Fruit fly (Drosophila melanogaster) whole organism, embryonic: Measurements from ENCODE around the gene Ser12.

ENCODE experiments used
- Antp ChIP-seq: fragments of 200-800 bp; sonication (Bioruptor generic); optimal IDR thresholded peaks from 3 replicates; lab custom pipeline; 2016; ENCODE audit warnings: missing biosample characterization, missing genetic modification characterization
- B-H1 ChIP-seq: fragments of 200-800 bp; sonication (Bioruptor generic); IDR thresholded peaks from 3 replicates; pipeline ENCODE4 v1.3.6; 2022; ENCODE audit warnings: missing biosample characterization, missing genetic modification characterization
- Bgb ChIP-seq: fragments of 200-800 bp; sonication (Bioruptor generic); IDR thresholded peaks from 2 replicates; pipeline ENCODE4 v1.3.6; 2022; ENCODE audit warnings: missing biosample characterization, missing genetic modification characterization; ENCODE audit not compliant: partially characterized antibody
- Bteb2 ChIP-seq: fragments of 200-800 bp; sonication (Bioruptor generic); optimal IDR thresholded peaks from 2 replicates; lab custom pipeline; 2016; ENCODE audit warnings: missing biosample characterization, missing genetic modification characterization
- CG10321 ChIP-seq: fragments of 200-800 bp; sonication (Bioruptor generic); IDR thresholded peaks from 2 replicates; pipeline ENCODE4 v1.3.6; 2022; ENCODE audit warnings: missing biosample characterization, missing genetic modification characterization
- CG11093 ChIP-seq: fragments of 200-800 bp; sonication (Bioruptor generic); IDR thresholded peaks from 3 replicates; pipeline ENCODE4 v1.3.6; 2022; ENCODE audit warnings: missing biosample characterization, missing genetic modification characterization
- CG12299 ChIP-seq: fragments of 200-800 bp; sonication (Bioruptor generic); optimal IDR thresholded peaks from 2 replicates; lab custom pipeline; 2018; ENCODE audit warnings: missing biosample characterization, mild to moderate bottlenecking, missing genetic modification characterization
- CG13123 ChIP-seq: fragments of 200-800 bp; sonication (Bioruptor generic); optimal IDR thresholded peaks from 2 replicates; lab custom pipeline; 2016; ENCODE audit warnings: missing biosample characterization, missing genetic modification characterization
- CG13624 ChIP-seq: fragments of 200-800 bp; sonication (Bioruptor generic); optimal IDR thresholded peaks from 2 replicates; lab custom pipeline; 2016; ENCODE audit warnings: missing biosample characterization, missing genetic modification characterization
- CG14050 ChIP-seq: fragments of 200-800 bp; sonication (Bioruptor generic); IDR thresholded peaks from 3 replicates; pipeline ENCODE4 v1.3.6; 2022; ENCODE audit warnings: missing biosample characterization, missing genetic modification characterization
- CG15696 ChIP-seq: fragments of 200-800 bp; sonication (Bioruptor generic); optimal IDR thresholded peaks from 2 replicates; lab custom pipeline; 2019; ENCODE audit warnings: missing biosample characterization, mild to moderate bottlenecking, missing genetic modification characterization, moderate library complexity
- CG16815 ChIP-seq: fragments of 200-800 bp; sonication (Bioruptor generic); optimal IDR thresholded peaks from 3 replicates; lab custom pipeline; 2017; ENCODE audit warnings: missing biosample characterization, mild to moderate bottlenecking, missing genetic modification characterization
- CG30403 ChIP-seq: fragments of 200-800 bp; sonication (Bioruptor generic); optimal IDR thresholded peaks from 3 replicates; lab custom pipeline; 2016; ENCODE audit warnings: missing biosample characterization, missing genetic modification characterization
- CG32532 ChIP-seq: fragments of 200-800 bp; sonication (Bioruptor generic); IDR thresholded peaks from 2 replicates; pipeline ENCODE4 v1.3.6; 2022; ENCODE audit warnings: missing biosample characterization, missing genetic modification characterization
- CG4360 ChIP-seq: fragments of 200-800 bp; sonication (Bioruptor generic); IDR thresholded peaks from 2 replicates; pipeline ENCODE4 v1.3.6; 2022; ENCODE audit warnings: missing biosample characterization, missing genetic modification characterization
- CG4404 ChIP-seq: fragments of 200-800 bp; sonication (Bioruptor generic); IDR thresholded peaks from 2 replicates; pipeline ENCODE4 v1.3.6; 2022; ENCODE audit warnings: missing biosample characterization, missing genetic modification characterization
- CG4730 ChIP-seq: fragments of 200-800 bp; sonication (Bioruptor generic); IDR thresholded peaks from 2 replicates; pipeline ENCODE4 v1.3.6; 2022; ENCODE audit warnings: missing biosample characterization, missing genetic modification characterization
- CG6175 ChIP-seq: fragments of 200-800 bp; sonication (Bioruptor generic); IDR thresholded peaks from 3 replicates; pipeline ENCODE4 v1.3.6; 2022; ENCODE audit warnings: missing biosample characterization, missing genetic modification characterization
- CG7556 ChIP-seq: fragments of 200-800 bp; sonication (Bioruptor generic); optimal IDR thresholded peaks from 2 replicates; lab custom pipeline; 2017; ENCODE audit warnings: missing biosample characterization, mild to moderate bottlenecking, missing genetic modification characterization
- CG9609 ChIP-seq: fragments of 200-800 bp; sonication (Bioruptor generic); optimal IDR thresholded peaks from 3 replicates; lab custom pipeline; 2016; ENCODE audit warnings: missing biosample characterization, missing genetic modification characterization
- CG9727 ChIP-seq: fragments of 200-800 bp; sonication (Bioruptor generic); optimal IDR thresholded peaks from 3 replicates; lab custom pipeline; 2017; ENCODE audit warnings: missing biosample characterization, mild to moderate bottlenecking, missing genetic modification characterization
- Dip3 ChIP-seq: fragments of 200-800 bp; sonication (Bioruptor generic); optimal IDR thresholded peaks from 3 replicates; lab custom pipeline; 2016; ENCODE audit warnings: missing biosample characterization, missing genetic modification characterization
- Doc2 ChIP-seq: fragments of 200-800 bp; sonication (Bioruptor generic); IDR thresholded peaks from 2 replicates; pipeline ENCODE4 v1.3.6; 2022; ENCODE audit warnings: missing biosample characterization, missing genetic modification characterization
- Dref ChIP-seq: fragments of 200-800 bp; sonication (Bioruptor generic); IDR thresholded peaks from 2 replicates; pipeline ENCODE4 v1.3.6; 2022; ENCODE audit warnings: missing biosample characterization, missing genetic modification characterization
- Lpt ChIP-seq: fragments of >200 bp; optimal IDR thresholded peaks from 2 replicates; lab custom pipeline; 2018; ENCODE audit warnings: missing biosample characterization, missing genetic modification characterization
- MESR4 ChIP-seq: fragments of 200-800 bp; sonication (Bioruptor generic); optimal IDR thresholded peaks from 2 replicates; lab custom pipeline; 2018; ENCODE audit warnings: missing biosample characterization, mild to moderate bottlenecking, missing genetic modification characterization, moderate library complexity
- Max ChIP-seq: fragments of 200-800 bp; sonication (Bioruptor generic); optimal IDR thresholded peaks from 2 replicates; lab custom pipeline; 2016; ENCODE audit warnings: missing biosample characterization, mild to moderate bottlenecking, missing genetic modification characterization
- NC2β ChIP-seq: fragments of 200-800 bp; sonication (Bioruptor generic); optimal IDR thresholded peaks from 2 replicates; lab custom pipeline; 2016; ENCODE audit warnings: missing biosample characterization, missing genetic modification characterization
- Neu2 ChIP-seq: fragments of 200-800 bp; sonication (Bioruptor generic); optimal IDR thresholded peaks from 3 replicates; lab custom pipeline; 2016; ENCODE audit warnings: missing biosample characterization, missing genetic modification characterization, borderline replicate concordance
- Oaz ChIP-seq: fragments of 200-800 bp; sonication (Bioruptor generic); IDR thresholded peaks from 2 replicates; pipeline ENCODE4 v1.3.6; 2022; ENCODE audit warnings: missing biosample characterization, missing genetic modification characterization
- Pdp1 ChIP-seq, 2 experiments: fragments of 200-800 bp; sonication (Bioruptor generic); optimal IDR thresholded peaks; 3 replicates each; lab custom pipeline; 2016; ENCODE audit warnings: missing biosample characterization in 2 of 2, missing genetic modification characterization in 2 of 2, mild to moderate bottlenecking in 1 of 2, moderate library complexity in 1 of 2
- Rfx ChIP-seq: fragments of 200-800 bp; sonication (Bioruptor generic); IDR thresholded peaks from 2 replicates; pipeline ENCODE4 v1.3.6; 2022; ENCODE audit warnings: missing biosample characterization, missing genetic modification characterization
- ap ChIP-seq: fragments of 200-800 bp; sonication (Bioruptor generic); IDR thresholded peaks from 2 replicates; pipeline ENCODE4 v1.3.6; 2022; ENCODE audit warnings: missing biosample characterization, missing genetic modification characterization
- cas ChIP-seq: fragments of 200-800 bp; sonication (Bioruptor generic); IDR thresholded peaks from 2 replicates; pipeline ENCODE4 v1.3.6; 2022; ENCODE audit warnings: missing biosample characterization, missing genetic modification characterization
- cato ChIP-seq: fragments of 200-800 bp; sonication (Bioruptor generic); optimal IDR thresholded peaks from 2 replicates; lab custom pipeline; 2016; ENCODE audit warnings: missing biosample characterization, missing genetic modification characterization, borderline replicate concordance
- chif ChIP-seq, 2 experiments: fragments of 200-800 bp; sonication (Bioruptor generic); optimal IDR thresholded peaks; 3 replicates each; lab custom pipeline; 2016; ENCODE audit warnings: missing biosample characterization in 2 of 2, missing genetic modification characterization in 2 of 2
- dan ChIP-seq: fragments of 200-800 bp; sonication (Bioruptor generic); IDR thresholded peaks from 2 replicates; pipeline ENCODE4 v1.3.6; 2022; ENCODE audit warnings: missing biosample characterization, missing genetic modification characterization
- dpn ChIP-seq, 2 experiments: fragments of 200-800 bp; sonication (Bioruptor generic); optimal IDR thresholded peaks; 3 replicates each; lab custom pipeline; 2016; ENCODE audit warnings: missing biosample characterization in 2 of 2, missing genetic modification characterization in 2 of 2
- fd3F ChIP-seq: fragments of 200-800 bp; sonication (Bioruptor generic); optimal IDR thresholded peaks from 2 replicates; lab custom pipeline; 2018; ENCODE audit warnings: missing biosample characterization, mild to moderate bottlenecking, missing genetic modification characterization, moderate library complexity
- gcm ChIP-seq: fragments of 200-800 bp; sonication (Bioruptor generic); optimal IDR thresholded peaks from 2 replicates; lab custom pipeline; 2019; ENCODE audit warnings: missing biosample characterization, mild to moderate bottlenecking, missing genetic modification characterization, moderate library complexity
- gt ChIP-seq: fragments of 200-800 bp; sonication (Bioruptor generic); IDR thresholded peaks from 2 replicates; pipeline ENCODE4 v1.3.6; 2022; ENCODE audit warnings: missing biosample characterization, missing genetic modification characterization
- h ChIP-seq: fragments of >200 bp; optimal IDR thresholded peaks from 2 replicates; lab custom pipeline; 2017
- luna ChIP-seq: fragments of 200-800 bp; sonication (Bioruptor generic); optimal IDR thresholded peaks from 2 replicates; lab custom pipeline; 2016; ENCODE audit warnings: missing biosample characterization, missing genetic modification characterization
- nau ChIP-seq: fragments of 200-800 bp; sonication (Bioruptor generic); optimal IDR thresholded peaks from 3 replicates; lab custom pipeline; 2017; ENCODE audit warnings: missing biosample characterization, mild to moderate bottlenecking, missing genetic modification characterization, missing genetic modification reagents
- oc ChIP-seq: fragments of 200-800 bp; sonication (Bioruptor generic); optimal IDR thresholded peaks from 2 replicates; lab custom pipeline; 2018; ENCODE audit warnings: missing biosample characterization, mild to moderate bottlenecking, missing genetic modification characterization, moderate library complexity
- onecut ChIP-seq: fragments of 200-800 bp; sonication (Bioruptor generic); IDR thresholded peaks from 2 replicates; pipeline ENCODE4 v1.3.6; 2022; ENCODE audit warnings: missing biosample characterization, missing genetic modification characterization
- org-1 ChIP-seq: fragments of 200-800 bp; sonication (Bioruptor generic); optimal IDR thresholded peaks from 2 replicates; lab custom pipeline; 2017; ENCODE audit warnings: missing biosample characterization, missing genetic modification characterization
- peb ChIP-seq: fragments of 200-800 bp; sonication (Bioruptor generic); IDR thresholded peaks from 2 replicates; pipeline ENCODE4 v1.3.6; 2022; ENCODE audit warnings: missing biosample characterization, missing genetic modification characterization
- phol ChIP-seq: fragments of 200-800 bp; sonication (Bioruptor generic); optimal IDR thresholded peaks from 3 replicates; lab custom pipeline; 2018; ENCODE audit warnings: missing biosample characterization, mild to moderate bottlenecking, missing genetic modification characterization, moderate library complexity
- pita ChIP-seq: fragments of 200-800 bp; sonication (Bioruptor generic); optimal IDR thresholded peaks from 2 replicates; lab custom pipeline; 2017; ENCODE audit warnings: missing biosample characterization, mild to moderate bottlenecking, missing genetic modification characterization
- scrt ChIP-seq: fragments of 200-800 bp; sonication (Bioruptor generic); optimal IDR thresholded peaks from 2 replicates; lab custom pipeline; 2018; ENCODE audit warnings: missing biosample characterization, mild to moderate bottlenecking, missing genetic modification characterization, moderate library complexity
- sisA ChIP-seq: fragments of 200-800 bp; sonication (Bioruptor generic); IDR thresholded peaks from 2 replicates; pipeline ENCODE4 v1.3.6; 2022; ENCODE audit warnings: missing biosample characterization, missing genetic modification characterization
- tin ChIP-seq: fragments of 200-800 bp; sonication (Bioruptor generic); optimal IDR thresholded peaks from 3 replicates; lab custom pipeline; 2016; ENCODE audit warnings: missing biosample characterization, missing genetic modification characterization
- wor ChIP-seq: fragments of 200-800 bp; sonication (Bioruptor generic); IDR thresholded peaks from 2 replicates; pipeline ENCODE4 v1.3.6; 2022; ENCODE audit warnings: missing biosample characterization, missing genetic modification characterization

Gene Ser12

DNA sequence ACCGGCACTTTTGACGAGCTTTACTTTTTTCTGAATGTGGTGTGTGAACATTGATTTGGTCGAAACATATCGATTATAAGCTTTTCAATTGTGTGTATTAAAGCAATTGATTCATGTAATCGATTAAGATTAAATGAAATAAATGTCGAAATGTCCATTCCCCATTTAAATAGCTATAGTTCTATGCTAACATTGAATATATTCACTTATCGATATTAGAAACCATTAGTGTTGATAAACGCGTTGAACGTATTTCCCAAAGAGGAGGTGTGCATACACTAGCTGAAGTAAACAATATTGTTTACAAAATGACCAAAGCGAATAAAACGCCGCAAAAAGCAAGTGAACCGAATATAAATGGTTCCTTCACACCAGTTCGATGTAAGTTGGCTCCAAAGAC, 37.1 kb downstream of the Ser12 start, which contains the start of the genes Uch and CG34174 (continued):
- TF ChIP-seq CG15696 (tag; lab: Kevin White, UChicago) = peak; percentile 1
- no peak for TF ChIP-seq pita (GFP tag; lab: Kevin White, UChicago)
- peak; percentile 68 for TF ChIP-seq Bgb (GFP tag; lab: Robert Waterston, UW)
- no peak for TF ChIP-seq gcm (GFP tag; lab: Kevin White, UChicago)
- TF ChIP-seq ap (GFP tag; lab: Robert Waterston, UW) = no peak
- no peak for TF ChIP-seq dan (GFP tag; lab: Robert Waterston, UW)
- TF ChIP-seq CG4404 = no peak
- no peak for TF ChIP-seq org-1 (GFP tag; lab: Kevin White, UChicago)
- no peak for TF ChIP-seq CG6175
- no peak for TF ChIP-seq CG7556 (GFP tag; lab: Kevin White, UChicago)
- TF ChIP-seq luna (GFP tag; lab: Kevin White, UChicago) = no peak
- TF ChIP-seq Neu2 (GFP tag; lab: Kevin White, UChicago) = no peak
- TF ChIP-seq Doc2 (GFP tag; lab: Robert Waterston, UW) = no peak
- TF ChIP-seq cas (GFP tag; lab: Robert Waterston, UW) = no peak
- peak; percentile 60 for TF ChIP-seq Dref
- TF ChIP-seq CG9727 (GFP tag; lab: Kevin White, UChicago) = peak; percentile 12
- TF ChIP-seq wor (GFP tag; lab: Robert Waterston, UW) = no peak
- TF ChIP-seq CG4360 (GFP tag; lab: Robert Waterston, UW) = no peak
- no peak for TF ChIP-seq Oaz (GFP tag; lab: Robert Waterston, UW)
- TF ChIP-seq nau = no peak
- TF ChIP-seq MESR4 (GFP tag; lab: Kevin White, UChicago) = no peak
- TF ChIP-seq scrt (GFP tag; lab: Kevin White, UChicago) = peak; percentile 12
- no peak for TF ChIP-seq sisA
- no peak for TF ChIP-seq CG16815 (GFP tag; lab: Kevin White, UChicago)
- TF ChIP-seq gt (GFP tag; lab: Robert Waterston, UW) = no peak
- TF ChIP-seq CG4730 (GFP tag; lab: Robert Waterston, UW) = no peak
- no peak for TF ChIP-seq oc (tag; lab: Kevin White, UChicago)
- TF ChIP-seq CG14050 (GFP tag; lab: Robert Waterston, UW) = no peak
- TF ChIP-seq Antp (GFP tag; lab: Kevin White, UChicago) = no peak
- TF ChIP-seq B-H1 (GFP tag; lab: Robert Waterston, UW) = no peak
- TF ChIP-seq dpn (GFP tag; optimal IDR thresholded peaks at IDR 0.05; lab: Kevin White, UChicago) = peak in 1 of 2 experiments; percentile 31
- TF ChIP-seq peb (GFP tag; lab: Robert Waterston, UW) = no peak
- TF ChIP-seq chif (GFP tag; optimal IDR thresholded peaks at IDR 0.05; lab: Kevin White, UChicago) = no peak
- no peak for TF ChIP-seq CG11093
- TF ChIP-seq CG13624 (GFP tag; lab: Kevin White, UChicago) = peak; percentile 45
- peak; percentile 20 for TF ChIP-seq Max
- TF ChIP-seq CG32532 (GFP tag; lab: Robert Waterston, UW) = no peak
- no peak for TF ChIP-seq CG13123 (GFP tag; lab: Kevin White, UChicago)
- TF ChIP-seq Lpt (GFP tag; lab: Kevin White, UChicago) = no peak
- TF ChIP-seq phol = peak; percentile 58
- no peak for TF ChIP-seq onecut
- TF ChIP-seq Pdp1 (GFP tag; optimal IDR thresholded peaks at IDR 0.05; lab: Kevin White, UChicago) = no peak
- TF ChIP-seq tin (GFP tag; lab: Kevin White, UChicago) = peak; percentile 7
- no peak for TF ChIP-seq fd3F (GFP tag; lab: Kevin White, UChicago)
- TF ChIP-seq cato = no peak
- peak; percentile 3 for TF ChIP-seq Bteb2 (GFP tag; lab: Kevin White, UChicago)
- TF ChIP-seq CG12299 (tag; lab: Kevin White, UChicago) = peak; percentile 22
- TF ChIP-seq h = no peak
- no peak for TF ChIP-seq CG10321
- TF ChIP-seq CG9609 (GFP tag; lab: Kevin White, UChicago) = no peak
- no peak for TF ChIP-seq Rfx (GFP tag; lab: Robert Waterston, UW)
- no peak for TF ChIP-seq NC2β (GFP tag; lab: Kevin White, UChicago)
- peak; percentile 21 for TF ChIP-seq CG30403 (GFP tag; lab: Kevin White, UChicago)
- TF ChIP-seq Dip3 (GFP tag; lab: Kevin White, UChicago) = no peak
